Worm (Caenorhabditis elegans) whole organism, L2 larva: ENCODE results near the gene bcat-1.
A peak's percentile ranks its signal among the peaks of the same experiment; 100 is the strongest.

Experiments used
- C34F6.9 ChIP-seq: fragments of 150-350 bp; optimal IDR thresholded peaks from 2 replicates; lab custom pipeline; 2014; ENCODE audit warnings: missing biosample characterization, missing genetic modification characterization
- F13H6.1 ChIP-seq: sonication (generic microtip); optimal IDR thresholded peaks from 2 replicates; lab custom pipeline; 2016; ENCODE audit warnings: missing genetic modification characterization, missing compliant biosample characterization
- R02D3.7 ChIP-seq: fragments of 150-350 bp; optimal IDR thresholded peaks from 2 replicates; lab custom pipeline; 2014; ENCODE audit warnings: missing biosample characterization, missing genetic modification characterization
- ZK546.5 ChIP-seq: sonication (generic microtip); optimal IDR thresholded peaks from 2 replicates; lab custom pipeline; 2017; ENCODE audit warnings: missing biosample characterization, missing genetic modification characterization
- aly-2 ChIP-seq: fragments of 150-350 bp; optimal IDR thresholded peaks from 2 replicates; lab custom pipeline; 2014; ENCODE audit warnings: missing biosample characterization, missing genetic modification characterization
- ama-1 ChIP-seq: fragments of 150-350 bp; optimal IDR thresholded peaks from 2 replicates; lab custom pipeline; 2018; ENCODE audit warnings: inconsistent platforms
- blmp-1 ChIP-seq: sonication (generic microtip); optimal IDR thresholded peaks from 2 replicates; lab custom pipeline; 2017; ENCODE audit warnings: missing genetic modification characterization, mild to moderate bottlenecking, missing compliant biosample characterization, antibody characterized with exemption, moderate library complexity; ENCODE audit not compliant: insufficient read depth
- ceh-16 ChIP-seq: fragments of 150-350 bp; optimal IDR thresholded peaks from 2 replicates; lab custom pipeline; 2014; ENCODE audit warnings: missing biosample characterization, missing genetic modification characterization
- crh-2 ChIP-seq: sonication (generic microtip); optimal IDR thresholded peaks from 2 replicates; lab custom pipeline; 2017; ENCODE audit warnings: missing biosample characterization, missing genetic modification characterization
- egl-27 ChIP-seq: sonication (generic microtip); optimal IDR thresholded peaks from 3 replicates; lab custom pipeline; 2017; ENCODE audit warnings: missing biosample characterization, missing genetic modification reagents, missing genetic modification characterization
- elt-1 ChIP-seq: fragments of 150-350 bp; optimal IDR thresholded peaks from 2 replicates; lab custom pipeline; 2014; ENCODE audit warnings: missing biosample characterization, missing genetic modification characterization
- fos-1 ChIP-seq: fragments of 150-350 bp; optimal IDR thresholded peaks from 2 replicates; lab custom pipeline; 2014; ENCODE audit warnings: missing biosample characterization, missing genetic modification characterization
- lin-11 ChIP-seq: fragments of 150-350 bp; sonication (generic microtip); optimal IDR thresholded peaks from 2 replicates; lab custom pipeline; 2014; ENCODE audit warnings: missing biosample characterization, missing genetic modification characterization, inconsistent platforms, mixed read lengths
- lin-13 ChIP-seq: fragments of 150-350 bp; optimal IDR thresholded peaks from 2 replicates; lab custom pipeline; 2014; ENCODE audit warnings: missing biosample characterization, missing genetic modification reagents, missing genetic modification characterization
- lsy-2 ChIP-seq, 2 experiments: fragments of 150-350 bp in 1 of 2; sonication (generic microtip) in 1 of 2; optimal IDR thresholded peaks; 2 replicates each; lab custom pipeline; 2014 to 2017; ENCODE audit warnings: missing biosample characterization in 2 of 2, missing genetic modification characterization in 2 of 2
- mbf-1 ChIP-seq: sonication (generic microtip); optimal IDR thresholded peaks from 2 replicates; lab custom pipeline; 2017; ENCODE audit warnings: missing biosample characterization, missing genetic modification characterization
- mdl-1 ChIP-seq, 2 experiments: fragments of 150-350 bp in 1 of 2; sonication (generic microtip) in 1 of 2; optimal IDR thresholded peaks; 2 replicates each; lab custom pipeline; 2017; ENCODE audit warnings: missing biosample characterization in 2 of 2, missing genetic modification characterization in 2 of 2
- nhr-11 ChIP-seq: fragments of 150-350 bp; optimal IDR thresholded peaks from 2 replicates; lab custom pipeline; 2014; ENCODE audit warnings: missing biosample characterization, missing genetic modification characterization
- nhr-12 ChIP-seq: fragments of 150-350 bp; optimal IDR thresholded peaks from 2 replicates; lab custom pipeline; 2014; ENCODE audit warnings: missing biosample characterization, missing genetic modification characterization
- nhr-129 ChIP-seq: fragments of 150-350 bp; optimal IDR thresholded peaks from 2 replicates; lab custom pipeline; 2014; ENCODE audit warnings: missing biosample characterization, missing genetic modification characterization
- nhr-21 ChIP-seq: fragments of 150-350 bp; optimal IDR thresholded peaks from 2 replicates; lab custom pipeline; 2014; ENCODE audit warnings: missing biosample characterization, missing genetic modification characterization
- nhr-237 ChIP-seq: fragments of 150-350 bp; optimal IDR thresholded peaks from 2 replicates; lab custom pipeline; 2014; ENCODE audit warnings: missing biosample characterization, missing genetic modification characterization
- nhr-25 ChIP-seq: fragments of 150-350 bp; sonication (generic microtip); optimal IDR thresholded peaks from 3 replicates; lab custom pipeline; 2014; ENCODE audit warnings: missing biosample characterization, missing genetic modification characterization
- nhr-77 ChIP-seq: fragments of 150-350 bp; optimal IDR thresholded peaks from 2 replicates; lab custom pipeline; 2014; ENCODE audit warnings: missing biosample characterization, missing genetic modification characterization
- peb-1 ChIP-seq: fragments of 150-350 bp; optimal IDR thresholded peaks from 2 replicates; lab custom pipeline; 2014; ENCODE audit warnings: missing biosample characterization, missing genetic modification characterization
- sem-4 ChIP-seq: fragments of 150-350 bp; optimal IDR thresholded peaks from 2 replicates; lab custom pipeline; 2014; ENCODE audit warnings: missing biosample characterization, missing genetic modification reagents, missing genetic modification characterization
- skn-1 ChIP-seq: sonication (generic microtip); optimal IDR thresholded peaks from 2 replicates; lab custom pipeline; 2017; ENCODE audit warnings: missing biosample characterization, missing genetic modification characterization
- sma-9 ChIP-seq, 2 experiments: fragments of 150-350 bp in 1 of 2; sonication (generic microtip) in 1 of 2; optimal IDR thresholded peaks; 2 replicates each; lab custom pipeline; 2014 to 2016; ENCODE audit warnings: missing genetic modification characterization in 2 of 2, mild to moderate bottlenecking in 1 of 2, missing biosample characterization in 1 of 2, missing compliant biosample characterization in 1 of 2, missing genetic modification reagents in 1 of 2, moderate library complexity in 1 of 2
- snpc-4 ChIP-seq: fragments of 150-350 bp; optimal IDR thresholded peaks from 2 replicates; lab custom pipeline; 2014; ENCODE audit warnings: missing biosample characterization, missing genetic modification characterization
- unc-39 ChIP-seq: fragments of 150-350 bp; optimal IDR thresholded peaks from 2 replicates; lab custom pipeline; 2014; ENCODE audit warnings: missing biosample characterization, missing genetic modification characterization
- unc-55 ChIP-seq: fragments of 150-350 bp; sonication (generic microtip); optimal IDR thresholded peaks from 3 replicates; lab custom pipeline; 2014; ENCODE audit warnings: missing biosample characterization, missing genetic modification reagents, missing genetic modification characterization
- zag-1 ChIP-seq: fragments of 150-350 bp; optimal IDR thresholded peaks from 2 replicates; lab custom pipeline; 2014; ENCODE audit warnings: missing biosample characterization, missing genetic modification characterization
- ztf-1 ChIP-seq: fragments of 200-800 bp; sonication (Bioruptor generic); conservative IDR thresholded peaks from 2 replicates; pipeline ENCODE4 v1.3.6; 2022; ENCODE audit warnings: missing genetic modification characterization, missing compliant biosample characterization
- ztf-11 ChIP-seq: sonication (generic microtip); optimal IDR thresholded peaks from 2 replicates; lab custom pipeline; 2017; ENCODE audit warnings: missing biosample characterization, missing genetic modification characterization
- ztf-4 ChIP-seq: fragments of 150-350 bp; optimal IDR thresholded peaks from 2 replicates; lab custom pipeline; 2014; ENCODE audit warnings: missing biosample characterization, missing genetic modification characterization

The bcat-1 gene

ce11 chrX:12843530-12843929 is 33.8 kb upstream of the bcat-1 start (continued):
- TF ChIP-seq ama-1 (no peak), mbf-1 (tag; lab: Kevin White, UChicago) (no peak), F13H6.1 (tag; lab: Kevin White, UChicago) (peak; percentile 49), nhr-129 (tag; lab: Kevin White, UChicago) (peak; percentile 73), nhr-237 (no peak), zag-1 (tag; lab: Kevin White, UChicago) (no peak), elt-1 (no peak), fos-1 (peak; percentile 3), aly-2 (tag; lab: Kevin White, UChicago) (no peak), nhr-77 (tag; lab: Kevin White, UChicago) (no peak), skn-1 (tag; lab: Kevin White, UChicago) (no peak), sma-9 (GFP tag; optimal IDR thresholded peaks at IDR 0.05; lab: Kevin White, UChicago) (peak; percentile 51), sma-9 (tag; optimal IDR thresholded peaks at IDR 0.05; lab: Kevin White, UChicago) (no peak), nhr-11 (no peak), ZK546.5 (no peak)

ce11 chrX:12844170-12844569 is 33.1 kb upstream of the bcat-1 start:
- TF ChIP-seq egl-27: peak; percentile 34
- peak; percentile 85 for TF ChIP-seq nhr-25
- TF ChIP-seq mdl-1 (tag; optimal IDR thresholded peaks at IDR 0.05; lab: Kevin White, UChicago): peak in 1 of 2 experiments; percentile 13
- TF ChIP-seq sem-4 (tag; lab: Kevin White, UChicago): peak; percentile 32
- peak; percentile 48 for TF ChIP-seq sma-9 (GFP tag; optimal IDR thresholded peaks at IDR 0.05; lab: Kevin White, UChicago)
- no peak for TF ChIP-seq sma-9 (tag; optimal IDR thresholded peaks at IDR 0.05; lab: Kevin White, UChicago)
- TF ChIP-seq nhr-11: no peak
- TF ChIP-seq unc-39: no peak
- TF ChIP-seq blmp-1 (tag; lab: Kevin White, UChicago): peak; percentile 89
- TF ChIP-seq, all 48 proteins: peak for 6

- no peak for TF ChIP-seq nhr-11
- no peak for TF ChIP-seq ztf-4 (tag; lab: Kevin White, UChicago)
- no peak for TF ChIP-seq lin-11
- no peak for TF ChIP-seq ztf-1
- TF ChIP-seq nhr-129 (tag; lab: Kevin White, UChicago): no peak
- TF ChIP-seq R02D3.7 (tag; lab: Kevin White, UChicago): no peak
- TF ChIP-seq ztf-11 (tag; lab: Kevin White, UChicago): no peak
- no peak for TF ChIP-seq crh-2
- no peak for TF ChIP-seq snpc-4 (tag; lab: Kevin White, UChicago)
- TF ChIP-seq aly-2 (tag; lab: Kevin White, UChicago): no peak
- TF ChIP-seq peb-1 (tag; lab: Kevin White, UChicago): no peak
- no peak for TF ChIP-seq sma-9 (GFP tag; optimal IDR thresholded peaks at IDR 0.05; lab: Kevin White, UChicago)
- no peak for TF ChIP-seq sma-9 (tag; optimal IDR thresholded peaks at IDR 0.05; lab: Kevin White, UChicago)
- no peak for TF ChIP-seq zag-1 (tag; lab: Kevin White, UChicago)
These were observed 31.2 kb upstream of the bcat-1 start, which contains the start of gene C52G5.3 for ce11 chrX:12846043-12846442. Gene C52G5.3, minus strand, starts transcription at chrX:12846143.

ce11 chrX:12852575-12852974 is 24.7 kb upstream of the bcat-1 start, which contains the start of gene chd-3:
Gene chd-3, minus strand, starts transcription at chrX:12852601.
- TF ChIP-seq unc-55 (GFP tag; lab: Kevin White, UChicago): no peak
- TF ChIP-seq ceh-16 (tag; lab: Kevin White, UChicago): no peak
- TF ChIP-seq lin-13 (GFP tag; lab: Kevin White, UChicago): no peak
- no peak for TF ChIP-seq ztf-1
- no peak for TF ChIP-seq ama-1
- no peak for TF ChIP-seq blmp-1 (tag; lab: Kevin White, UChicago)
- TF ChIP-seq nhr-21 (tag; lab: Kevin White, UChicago): no peak
- no peak for TF ChIP-seq mbf-1 (tag; lab: Kevin White, UChicago)
- TF ChIP-seq sma-9 (GFP tag; optimal IDR thresholded peaks at IDR 0.05; lab: Kevin White, UChicago): no peak
- TF ChIP-seq sma-9 (tag; optimal IDR thresholded peaks at IDR 0.05; lab: Kevin White, UChicago): no peak
- TF ChIP-seq ZK546.5: no peak
- TF ChIP-seq egl-27: no peak
- no peak for TF ChIP-seq fos-1
- no peak for TF ChIP-seq R02D3.7 (tag; lab: Kevin White, UChicago)
- TF ChIP-seq elt-1: no peak
- TF ChIP-seq C34F6.9 (tag; lab: Kevin White, UChicago): no peak
- no peak for TF ChIP-seq crh-2
- TF ChIP-seq ztf-11 (tag; lab: Kevin White, UChicago): no peak
- TF ChIP-seq nhr-12 (tag; lab: Kevin White, UChicago): no peak
- TF ChIP-seq lsy-2 (tag; optimal IDR thresholded peaks at IDR 0.05; lab: Kevin White, UChicago): no peak
- no peak for TF ChIP-seq zag-1 (tag; lab: Kevin White, UChicago)
